Worm (Caenorhabditis elegans) whole organism, young adult: ENCODE results near the gene R04D3.3.

ENCODE experiments used
- F23B12.7 ChIP-seq: sonication (generic microtip); optimal IDR thresholded peaks from 2 replicates; lab custom pipeline; 2017; ENCODE audit warnings: missing genetic modification characterization, mild to moderate bottlenecking, missing compliant biosample characterization, antibody characterized with exemption, moderate library complexity; ENCODE audit not compliant: insufficient read depth
- F55B11.4 ChIP-seq: sonication (generic microtip); optimal IDR thresholded peaks from 2 replicates; lab custom pipeline; 2016; ENCODE audit warnings: missing compliant biosample characterization, missing genetic modification characterization, borderline replicate concordance; ENCODE audit not compliant: insufficient read depth
- K11D2.4 ChIP-seq: fragments of 200-800 bp; sonication (Bioruptor generic); IDR thresholded peaks from 2 replicates; pipeline ENCODE4 v1.3.6; 2022; ENCODE audit warnings: missing genetic modification reagents, missing genetic modification characterization, missing compliant biosample characterization
- T07F8.4 ChIP-seq: sonication (generic microtip); optimal IDR thresholded peaks from 2 replicates; lab custom pipeline; 2016; ENCODE audit warnings: mild to moderate bottlenecking, missing genetic modification characterization, moderate library complexity, missing compliant biosample characterization
- Y79H2A.3 ChIP-seq: fragments of 200-800 bp; sonication (Bioruptor generic); conservative IDR thresholded peaks from 2 replicates; pipeline ENCODE4 v1.3.6; 2022; ENCODE audit warnings: missing genetic modification reagents, missing genetic modification characterization, missing compliant biosample characterization
- attf-6 ChIP-seq: fragments of 200-800 bp; sonication (Bioruptor generic); IDR thresholded peaks from 2 replicates; pipeline ENCODE4 v1.3.6; 2022; ENCODE audit warnings: missing genetic modification reagents, missing genetic modification characterization, missing compliant biosample characterization
- bed-1 ChIP-seq: fragments of 200-800 bp; sonication (Bioruptor generic); IDR thresholded peaks from 2 replicates; pipeline ENCODE4 v1.3.6; 2022; ENCODE audit warnings: missing genetic modification reagents, missing genetic modification characterization, missing compliant biosample characterization
- bed-2 ChIP-seq: fragments of 200-800 bp; sonication (Bioruptor generic); IDR thresholded peaks from 2 replicates; pipeline ENCODE4 v1.3.6; 2022; ENCODE audit warnings: missing genetic modification reagents, missing genetic modification characterization, missing compliant biosample characterization
- cebp-1 ChIP-seq, 2 experiments: fragments of 200-800 bp in 1 of 2; sonication (Bioruptor generic) in 1 of 2; sonication (generic microtip) in 1 of 2; IDR thresholded peaks in 1 of 2; optimal IDR thresholded peaks in 1 of 2; 2 replicates each; pipeline versions ENCODE4 v1.3.6 to Lab custom; 2017 to 2022; ENCODE audit warnings: missing compliant biosample characterization in 2 of 2, missing genetic modification characterization in 2 of 2, mild to moderate bottlenecking in 1 of 2, missing genetic modification reagents in 1 of 2, moderate library complexity in 1 of 2
- ceh-100 ChIP-seq: fragments of 200-800 bp; sonication (Bioruptor generic); IDR thresholded peaks from 2 replicates; pipeline ENCODE4 v1.3.6; 2022; ENCODE audit warnings: missing genetic modification reagents, missing genetic modification characterization, missing compliant biosample characterization
- chd-7 ChIP-seq: sonication (generic microtip); optimal IDR thresholded peaks from 2 replicates; lab custom pipeline; 2016; ENCODE audit warnings: mild to moderate bottlenecking, missing genetic modification characterization, moderate library complexity, missing compliant biosample characterization
- egl-18 ChIP-seq: fragments of 200-800 bp; sonication (Bioruptor generic); IDR thresholded peaks from 2 replicates; pipeline ENCODE4 v1.3.6; 2022; ENCODE audit warnings: missing genetic modification reagents, missing genetic modification characterization, missing compliant biosample characterization
- ekl-4 ChIP-seq: fragments of 200-800 bp; sonication (Bioruptor generic); IDR thresholded peaks from 2 replicates; pipeline ENCODE4 v1.3.6; 2022; ENCODE audit warnings: missing genetic modification reagents, missing genetic modification characterization, missing compliant biosample characterization
- fkh-3 ChIP-seq: sonication (generic microtip); optimal IDR thresholded peaks from 2 replicates; lab custom pipeline; 2016; ENCODE audit warnings: mild to moderate bottlenecking, missing genetic modification characterization, missing compliant biosample characterization
- hlh-12 ChIP-seq: sonication (generic microtip); optimal IDR thresholded peaks from 2 replicates; lab custom pipeline; 2016; ENCODE audit warnings: missing genetic modification characterization, missing compliant biosample characterization
- hlh-26 ChIP-seq: fragments of 200-800 bp; sonication (Bioruptor generic); conservative IDR thresholded peaks from 2 replicates; pipeline ENCODE4 v1.3.6; 2022; ENCODE audit warnings: missing genetic modification reagents, missing genetic modification characterization, missing compliant biosample characterization
- hrde-1 ChIP-seq: sonication (generic microtip); optimal IDR thresholded peaks from 2 replicates; lab custom pipeline; 2016; ENCODE audit warnings: missing genetic modification characterization, mild to moderate bottlenecking, missing compliant biosample characterization, moderate library complexity, missing genotype, missing genetic modification reagents, borderline replicate concordance
- lin-26 ChIP-seq: fragments of 200-800 bp; sonication (Bioruptor generic); IDR thresholded peaks from 2 replicates; pipeline ENCODE4 v1.3.6; 2022; ENCODE audit warnings: missing genetic modification reagents, missing genetic modification characterization, missing compliant biosample characterization
- lin-35 ChIP-seq, 3 experiments: fragments of 150-350 bp in 2 of 3; sonication (generic microtip) in 1 of 3; optimal IDR thresholded peaks; 2 replicates each; lab custom pipeline; 2014 to 2018; ENCODE audit warnings: missing biosample characterization in 3 of 3, missing genetic modification characterization in 3 of 3, missing genetic modification reagents in 3 of 3
- lin-40 ChIP-seq: sonication (generic microtip); optimal IDR thresholded peaks from 2 replicates; lab custom pipeline; 2016; ENCODE audit warnings: missing genetic modification characterization, mild to moderate bottlenecking, missing compliant biosample characterization, missing genotype, missing genetic modification reagents
- madf-8 ChIP-seq: fragments of 200-800 bp; sonication (Bioruptor generic); conservative IDR thresholded peaks from 2 replicates; pipeline ENCODE4 v1.3.6; 2022; ENCODE audit warnings: missing genetic modification reagents, missing genetic modification characterization, missing compliant biosample characterization
- mcd-1 ChIP-seq: fragments of 200-800 bp; sonication (Bioruptor generic); IDR thresholded peaks from 2 replicates; pipeline ENCODE4 v1.3.6; 2022; ENCODE audit warnings: missing genetic modification reagents, missing genetic modification characterization, missing compliant biosample characterization
- mel-28 ChIP-seq: sonication (generic microtip); optimal IDR thresholded peaks from 2 replicates; lab custom pipeline; 2016; ENCODE audit warnings: borderline replicate concordance, mild to moderate bottlenecking, missing genetic modification characterization, missing compliant biosample characterization
- nhr-27 ChIP-seq: fragments of 200-800 bp; sonication (Bioruptor generic); optimal IDR thresholded peaks from 2 replicates; lab custom pipeline; 2018; ENCODE audit warnings: mild to moderate bottlenecking, missing genetic modification characterization, moderate library complexity, missing compliant biosample characterization
- nhr-80 ChIP-seq: sonication (generic microtip); optimal IDR thresholded peaks from 2 replicates; lab custom pipeline; 2016; ENCODE audit warnings: missing genetic modification characterization, missing compliant biosample characterization
- nhr-90 ChIP-seq: sonication (generic microtip); optimal IDR thresholded peaks from 2 replicates; lab custom pipeline; 2016; ENCODE audit warnings: missing genotype, mild to moderate bottlenecking, missing genetic modification characterization, missing compliant biosample characterization
- rec-8 ChIP-seq, 2 experiments: sonication (generic microtip); optimal IDR thresholded peaks; 2 replicates each; lab custom pipeline; 2016; ENCODE audit warnings: mild to moderate bottlenecking in 2 of 2, missing genetic modification characterization in 2 of 2, missing genetic modification reagents in 2 of 2, missing genotype in 2 of 2, missing biosample characterization in 1 of 2, missing compliant biosample characterization in 1 of 2, moderate library complexity in 1 of 2
- rpc-1 ChIP-seq, 2 experiments: fragments of 150-350 bp in 1 of 2; sonication (generic microtip) in 1 of 2; optimal IDR thresholded peaks; 2 replicates each; lab custom pipeline; 2014 to 2018; ENCODE audit warnings: missing biosample characterization in 1 of 2, missing genetic modification characterization in 1 of 2, missing genetic modification reagents in 1 of 2, missing genotype in 1 of 2
- unc-62 ChIP-seq: fragments of 150-350 bp; optimal IDR thresholded peaks from 2 replicates; lab custom pipeline; 2014; ENCODE audit warnings: missing biosample characterization, missing genetic modification reagents, missing genetic modification characterization
- xnd-1 ChIP-seq: sonication (generic microtip); optimal IDR thresholded peaks from 2 replicates; lab custom pipeline; 2016; ENCODE audit warnings: missing genotype, missing genetic modification reagents, missing genetic modification characterization, missing compliant biosample characterization
- ztf-18 ChIP-seq: sonication (generic microtip); optimal IDR thresholded peaks from 2 replicates; lab custom pipeline; 2016; ENCODE audit warnings: missing genotype, mild to moderate bottlenecking, missing genetic modification characterization, missing compliant biosample characterization
- ztf-22 ChIP-seq: fragments of 200-800 bp; sonication (Bioruptor generic); optimal IDR thresholded peaks from 2 replicates; lab custom pipeline; 2018; ENCODE audit warnings: mild to moderate bottlenecking, missing genetic modification characterization, moderate library complexity, missing compliant biosample characterization
- ztf-25 ChIP-seq: fragments of 200-800 bp; sonication (Bioruptor generic); IDR thresholded peaks from 2 replicates; pipeline ENCODE4 v1.3.6; 2022; ENCODE audit warnings: missing genetic modification reagents, missing genetic modification characterization, missing compliant biosample characterization
- ztf-26 ChIP-seq: sonication (generic microtip); optimal IDR thresholded peaks from 2 replicates; lab custom pipeline; 2017; ENCODE audit warnings: missing genetic modification characterization, missing compliant biosample characterization
- ztf-6 ChIP-seq: fragments of 200-800 bp; sonication (Bioruptor generic); IDR thresholded peaks from 2 replicates; pipeline ENCODE4 v1.3.6; 2022; ENCODE audit warnings: missing genetic modification reagents, missing genetic modification characterization, missing compliant biosample characterization

Gene R04D3.3

ce11 chrX:13323697-13324096 lies 33.3 kb upstream of the R04D3.3 start (continued):
- no peak for TF ChIP-seq bed-2
- no peak for TF ChIP-seq ztf-18 (tag; lab: Kevin White, UChicago)
- no peak for TF ChIP-seq hlh-26 (GFP tag; lab: Robert Waterston, UW)
- no peak for TF ChIP-seq ztf-22 (GFP tag; lab: Kevin White, UChicago)
- TF ChIP-seq lin-35 (GFP tag; optimal IDR thresholded peaks at IDR 0.05; lab: Kevin White, UChicago): no peak
- TF ChIP-seq K11D2.4 (GFP tag; lab: Robert Waterston, UW): no peak

- TF ChIP-seq rec-8 (tag; optimal IDR thresholded peaks at IDR 0.05; lab: Kevin White, UChicago) (no peak), chd-7 (tag; lab: Kevin White, UChicago) (no peak), mel-28 (tag; lab: Kevin White, UChicago) (no peak), mcd-1 (GFP tag; lab: Robert Waterston, UW) (no peak), ekl-4 (GFP tag; lab: Robert Waterston, UW) (no peak), T07F8.4 (no peak), unc-62 (GFP tag; lab: Kevin White, UChicago) (no peak), rpc-1 (optimal IDR thresholded peaks at IDR 0.05; lab: Kevin White, UChicago) (no peak), rpc-1 (tag; optimal IDR thresholded peaks at IDR 0.05; lab: Kevin White, UChicago) (no peak), bed-2 (no peak), ztf-25 (GFP tag; lab: Robert Waterston, UW) (no peak), madf-8 (GFP tag; lab: Robert Waterston, UW) (no peak), bed-1 (GFP tag; lab: Robert Waterston, UW) (no peak), ceh-100 (GFP tag; lab: Robert Waterston, UW) (no peak), ztf-22 (GFP tag; lab: Kevin White, UChicago) (no peak)
Measured at ce11 chrX:13322886-13323285, 32.5 kb upstream of the R04D3.3 start, which contains the start of gene F46G10.2. Gene F46G10.2 (plus strand): TSS chrX:13322963.

ce11 chrX:13320575-13320974 lies 30.1 kb upstream of the R04D3.3 start:
- TF ChIP-seq lin-40 (tag; lab: Kevin White, UChicago): peak; percentile 29
- 0 out of 2 replicates have a peak, but pooled peaks have one; percentile 20 for TF ChIP-seq lin-26 (GFP tag; lab: Robert Waterston, UW)
- peak; percentile 70 for TF ChIP-seq nhr-80 (tag; lab: Kevin White, UChicago)
- TF ChIP-seq cebp-1 (GFP tag; IDR thresholded peaks at IDR 0.05; lab: Robert Waterston, UW): no peak
- TF ChIP-seq cebp-1 (tag; optimal IDR thresholded peaks at IDR 0.05; lab: Kevin White, UChicago): peak; percentile 12
- peak; percentile 15 for TF ChIP-seq F23B12.7 (tag; lab: Kevin White, UChicago)
- TF ChIP-seq ztf-26 (tag; lab: Kevin White, UChicago): peak; percentile 16
- TF ChIP-seq F55B11.4 (tag; lab: Kevin White, UChicago): no peak
- no peak for TF ChIP-seq ztf-18 (tag; lab: Kevin White, UChicago)

- no peak for TF ChIP-seq cebp-1 (GFP tag; IDR thresholded peaks at IDR 0.05; lab: Robert Waterston, UW)
- TF ChIP-seq cebp-1 (tag; optimal IDR thresholded peaks at IDR 0.05; lab: Kevin White, UChicago): peak; percentile 20
- no peak for TF ChIP-seq nhr-90 (tag; lab: Kevin White, UChicago)
- no peak for TF ChIP-seq ztf-6 (GFP tag; lab: Robert Waterston, UW)
- no peak for TF ChIP-seq hlh-12 (tag; lab: Kevin White, UChicago)
- TF ChIP-seq nhr-27: no peak
- TF ChIP-seq, all 124 proteins: peak for 1
Measured at ce11 chrX:13318316-13318715, 27.9 kb upstream of the R04D3.3 start.

ce11 chrX:13317532-13317931 lies 27.1 kb upstream of the R04D3.3 start:
- TF ChIP-seq egl-18 (GFP tag; lab: Robert Waterston, UW) (no peak), xnd-1 (tag; lab: Kevin White, UChicago) (no peak), bed-1 (GFP tag; lab: Robert Waterston, UW) (no peak), madf-8 (GFP tag; lab: Robert Waterston, UW) (no peak), fkh-3 (tag; lab: Kevin White, UChicago) (no peak), attf-6 (GFP tag; lab: Robert Waterston, UW) (no peak), Y79H2A.3 (no peak), nhr-27 (no peak), ztf-25 (GFP tag; lab: Robert Waterston, UW) (no peak), hrde-1 (tag; lab: Kevin White, UChicago) (no peak), mcd-1 (GFP tag; lab: Robert Waterston, UW) (no peak)
